Worm (Caenorhabditis elegans) whole organism, midembryonic: Measurements from ENCODE around the gene E04D5.4.

Experiments
- T22C8.4 ChIP-seq: fragments of 200-800 bp; sonication (Bioruptor generic); IDR thresholded peaks from 2 replicates; pipeline ENCODE4 v1.3.6; 2022; ENCODE audit warnings: missing genetic modification characterization, missing compliant biosample characterization
- cog-1 ChIP-seq: sonication (generic microtip); optimal IDR thresholded peaks from 2 replicates; lab custom pipeline; 2016; ENCODE audit warnings: missing genetic modification characterization, missing compliant biosample characterization
- flt-1 ChIP-seq: fragments of 200-800 bp; sonication (Bioruptor generic); IDR thresholded peaks from 2 replicates; pipeline ENCODE4 v1.3.6; 2022; ENCODE audit warnings: missing genetic modification characterization, missing compliant biosample characterization
- ztf-23 ChIP-seq: fragments of 200-800 bp; sonication (Bioruptor generic); IDR thresholded peaks from 2 replicates; pipeline ENCODE4 v1.3.6; 2022; ENCODE audit warnings: missing genetic modification reagents, missing genetic modification characterization, missing compliant biosample characterization
- ztf-29 ChIP-seq: fragments of 200-800 bp; sonication (Bioruptor generic); IDR thresholded peaks from 2 replicates; pipeline ENCODE4 v1.3.6; 2022; ENCODE audit warnings: missing genetic modification reagents, missing genetic modification characterization, missing compliant biosample characterization

ce11 chrII:10476959-10477358 is 36.9 kb downstream of the E04D5.4 start, which contains the start of gene ZK666.4:
- TF ChIP-seq cog-1 (tag; lab: Kevin White, UChicago), result no peak
- no peak for TF ChIP-seq T22C8.4 (GFP tag; lab: Robert Waterston, UW)
- no peak for TF ChIP-seq flt-1 (GFP tag; lab: Robert Waterston, UW)
- no peak for TF ChIP-seq ztf-29
- TF ChIP-seq ztf-23 (GFP tag; lab: Robert Waterston, UW), result no peak
